Worm (Caenorhabditis elegans) whole organism, young adult: Measurements from ENCODE around the gene ZK616.1.

Source experiments
- F33H1.4 ChIP-seq: fragments of 200-800 bp; sonication (Bioruptor generic); IDR thresholded peaks from 2 replicates; pipeline ENCODE4 v1.3.6; 2022; ENCODE audit warnings: missing genetic modification reagents, missing genetic modification characterization, missing compliant biosample characterization
- F57A8.1 ChIP-seq: fragments of 200-800 bp; sonication (Bioruptor generic); optimal IDR thresholded peaks from 2 replicates; lab custom pipeline; 2018; ENCODE audit warnings: mild to moderate bottlenecking, missing genetic modification characterization, moderate library complexity, missing compliant biosample characterization
- K11D2.4 ChIP-seq: fragments of 200-800 bp; sonication (Bioruptor generic); IDR thresholded peaks from 2 replicates; pipeline ENCODE4 v1.3.6; 2022; ENCODE audit warnings: missing genetic modification reagents, missing genetic modification characterization, missing compliant biosample characterization
- Y67H2A.10 ChIP-seq: fragments of 200-800 bp; sonication (Bioruptor generic); conservative IDR thresholded peaks from 2 replicates; pipeline ENCODE4 v1.3.6; 2022; ENCODE audit warnings: missing genetic modification reagents, missing genetic modification characterization, missing compliant biosample characterization
- akir-1 ChIP-seq: fragments of 200-800 bp; sonication (Bioruptor generic); optimal IDR thresholded peaks from 2 replicates; lab custom pipeline; 2018; ENCODE audit warnings: mild to moderate bottlenecking, missing genetic modification characterization, moderate library complexity, missing compliant biosample characterization
- ceh-91 ChIP-seq: fragments of 200-800 bp; sonication (Bioruptor generic); IDR thresholded peaks from 2 replicates; pipeline ENCODE4 v1.3.6; 2022; ENCODE audit warnings: missing genetic modification reagents, missing genetic modification characterization, missing compliant biosample characterization
- efl-1 ChIP-seq: fragments of 150-350 bp; optimal IDR thresholded peaks from 2 replicates; lab custom pipeline; 2014; ENCODE audit warnings: missing biosample characterization, missing genetic modification reagents, missing genetic modification characterization
- him-1 ChIP-seq: sonication (generic microtip); optimal IDR thresholded peaks from 2 replicates; lab custom pipeline; 2016; ENCODE audit warnings: missing genotype, missing genetic modification reagents, missing genetic modification characterization, missing compliant biosample characterization
- hrde-1 ChIP-seq: sonication (generic microtip); optimal IDR thresholded peaks from 2 replicates; lab custom pipeline; 2016; ENCODE audit warnings: missing genetic modification characterization, mild to moderate bottlenecking, missing compliant biosample characterization, moderate library complexity, missing genotype, missing genetic modification reagents, borderline replicate concordance
- let-607 ChIP-seq, 2 experiments: fragments of 200-800 bp in 1 of 2; sonication (Bioruptor generic) in 1 of 2; sonication (generic microtip) in 1 of 2; optimal IDR thresholded peaks; 2 replicates each; lab custom pipeline; 2016 to 2018; ENCODE audit warnings: mild to moderate bottlenecking in 2 of 2, missing compliant biosample characterization in 2 of 2, missing genetic modification characterization in 2 of 2, moderate library complexity in 2 of 2, missing genotype in 1 of 2
- lir-1 ChIP-seq: fragments of 200-800 bp; sonication (Bioruptor generic); conservative IDR thresholded peaks from 2 replicates; pipeline ENCODE4 v1.3.6; 2022; ENCODE audit warnings: missing genetic modification reagents, missing genetic modification characterization, missing compliant biosample characterization
- madf-6 ChIP-seq: fragments of 200-800 bp; sonication (Bioruptor generic); IDR thresholded peaks from 2 replicates; pipeline ENCODE4 v1.3.6; 2022; ENCODE audit warnings: missing genetic modification reagents, missing genetic modification characterization, missing compliant biosample characterization
- madf-8 ChIP-seq: fragments of 200-800 bp; sonication (Bioruptor generic); conservative IDR thresholded peaks from 2 replicates; pipeline ENCODE4 v1.3.6; 2022; ENCODE audit warnings: missing genetic modification reagents, missing genetic modification characterization, missing compliant biosample characterization
- nhr-80 ChIP-seq: sonication (generic microtip); optimal IDR thresholded peaks from 2 replicates; lab custom pipeline; 2016; ENCODE audit warnings: missing genetic modification characterization, missing compliant biosample characterization
- rec-8 ChIP-seq, 2 experiments: sonication (generic microtip); optimal IDR thresholded peaks; 2 replicates each; lab custom pipeline; 2016; ENCODE audit warnings: mild to moderate bottlenecking in 2 of 2, missing genetic modification characterization in 2 of 2, missing genetic modification reagents in 2 of 2, missing genotype in 2 of 2, missing biosample characterization in 1 of 2, missing compliant biosample characterization in 1 of 2, moderate library complexity in 1 of 2
- repo-1 ChIP-seq: sonication (generic microtip); optimal IDR thresholded peaks from 2 replicates; lab custom pipeline; 2017; ENCODE audit warnings: mild to moderate bottlenecking, missing genetic modification characterization, missing compliant biosample characterization
- sea-2 ChIP-seq: fragments of 200-800 bp; sonication (Bioruptor generic); IDR thresholded peaks from 2 replicates; pipeline ENCODE4 v1.3.6; 2022; ENCODE audit warnings: missing genetic modification characterization, missing compliant biosample characterization
- snpc-4 ChIP-seq, 5 experiments: fragments of 150-350 bp in 1 of 5; sonication (generic microtip) in 4 of 5; optimal IDR thresholded peaks; 2 replicates each; lab custom pipeline; 2014 to 2018; ENCODE audit warnings: missing genetic modification characterization in 5 of 5, missing biosample characterization in 3 of 5, antibody characterized with exemption in 2 of 5, mild to moderate bottlenecking in 2 of 5, missing compliant biosample characterization in 2 of 5, missing genotype in 2 of 5, moderate library complexity in 2 of 5, missing genetic modification reagents in 1 of 5
- ztf-25 ChIP-seq: fragments of 200-800 bp; sonication (Bioruptor generic); IDR thresholded peaks from 2 replicates; pipeline ENCODE4 v1.3.6; 2022; ENCODE audit warnings: missing genetic modification reagents, missing genetic modification characterization, missing compliant biosample characterization

Gene ZK616.1

DNA sequence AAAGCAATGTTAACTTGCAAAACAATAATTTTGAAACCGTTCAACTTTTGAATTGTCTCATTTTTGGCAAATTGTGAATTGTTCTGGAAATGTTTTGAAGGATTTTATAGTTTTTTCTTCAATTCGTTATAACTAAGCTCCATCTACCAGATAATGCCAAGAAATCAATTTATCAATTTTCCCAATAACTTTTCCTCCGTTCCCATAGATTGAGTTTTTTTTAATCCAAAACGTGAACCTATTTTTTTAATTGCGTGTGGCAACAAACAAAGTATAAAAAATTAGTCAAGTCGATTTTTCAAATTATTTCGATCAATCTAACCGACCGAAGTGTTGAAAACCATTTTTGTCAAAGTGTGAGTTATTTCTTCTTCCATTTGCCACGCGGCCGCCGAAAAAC lies 52.0 kb downstream of the ZK616.1 start, which contains the start of gene Y4C6A.4:
TSS of gene Y4C6A.4 (plus strand) at position 301 of the 400 bp plus-strand sequence.
- TF ChIP-seq repo-1 (tag; lab: Kevin White, UChicago): no peak
- TF ChIP-seq lir-1 (GFP tag; lab: Robert Waterston, UW): no peak
- no peak for TF ChIP-seq F33H1.4
- no peak for TF ChIP-seq let-607 (tag; optimal IDR thresholded peaks at IDR 0.05; lab: Kevin White, UChicago)
- no peak for TF ChIP-seq snpc-4 (GFP tag; optimal IDR thresholded peaks at IDR 0.05; lab: Kevin White, UChicago)
- TF ChIP-seq snpc-4 (tag; optimal IDR thresholded peaks at IDR 0.05; lab: Kevin White, UChicago): no peak
- TF ChIP-seq sea-2 (GFP tag; lab: Robert Waterston, UW): no peak
- TF ChIP-seq ceh-91 (GFP tag; lab: Robert Waterston, UW): no peak
- TF ChIP-seq madf-6 (GFP tag; lab: Robert Waterston, UW): no peak
- no peak for TF ChIP-seq Y67H2A.10
- TF ChIP-seq hrde-1 (tag; lab: Kevin White, UChicago): no peak
- TF ChIP-seq F57A8.1 (GFP tag; lab: Kevin White, UChicago): no peak
- TF ChIP-seq akir-1: no peak
- TF ChIP-seq K11D2.4: no peak
- no peak for TF ChIP-seq him-1 (tag; lab: Kevin White, UChicago)
- TF ChIP-seq rec-8 (tag; optimal IDR thresholded peaks at IDR 0.05; lab: Kevin White, UChicago): no peak
- TF ChIP-seq madf-8 (GFP tag; lab: Robert Waterston, UW): no peak
- TF ChIP-seq efl-1: no peak
- no peak for TF ChIP-seq ztf-25 (GFP tag; lab: Robert Waterston, UW)
- no peak for TF ChIP-seq nhr-80 (tag; lab: Kevin White, UChicago)
- TF ChIP-seq, all 124 proteins: peak for 0
